Worm (Caenorhabditis elegans) whole organism, L2 larva: ENCODE measurements around the gene C14A6.8.

Experiments
- R02D3.7 ChIP-seq: fragments of 150-350 bp; optimal IDR thresholded peaks from 2 replicates; lab custom pipeline; 2014; ENCODE audit warnings: missing biosample characterization, missing genetic modification characterization
- Y55F3AM.14 ChIP-seq: fragments of 200-800 bp; sonication (Bioruptor generic); optimal IDR thresholded peaks from 2 replicates; lab custom pipeline; 2018; ENCODE audit warnings: mild to moderate bottlenecking, missing genetic modification characterization, missing compliant biosample characterization
- dmd-4 ChIP-seq: sonication (generic microtip); optimal IDR thresholded peaks from 2 replicates; lab custom pipeline; 2017; ENCODE audit warnings: missing biosample characterization, missing genetic modification characterization
- mdl-1 ChIP-seq, 2 experiments: fragments of 150-350 bp in 1 of 2; sonication (generic microtip) in 1 of 2; optimal IDR thresholded peaks; 2 replicates each; lab custom pipeline; 2017; ENCODE audit warnings: missing biosample characterization in 2 of 2, missing genetic modification characterization in 2 of 2
- nhr-25 ChIP-seq: fragments of 150-350 bp; sonication (generic microtip); optimal IDR thresholded peaks from 3 replicates; lab custom pipeline; 2014; ENCODE audit warnings: missing biosample characterization, missing genetic modification characterization
- ztf-4 ChIP-seq: fragments of 150-350 bp; optimal IDR thresholded peaks from 2 replicates; lab custom pipeline; 2014; ENCODE audit warnings: missing biosample characterization, missing genetic modification characterization

DNA sequence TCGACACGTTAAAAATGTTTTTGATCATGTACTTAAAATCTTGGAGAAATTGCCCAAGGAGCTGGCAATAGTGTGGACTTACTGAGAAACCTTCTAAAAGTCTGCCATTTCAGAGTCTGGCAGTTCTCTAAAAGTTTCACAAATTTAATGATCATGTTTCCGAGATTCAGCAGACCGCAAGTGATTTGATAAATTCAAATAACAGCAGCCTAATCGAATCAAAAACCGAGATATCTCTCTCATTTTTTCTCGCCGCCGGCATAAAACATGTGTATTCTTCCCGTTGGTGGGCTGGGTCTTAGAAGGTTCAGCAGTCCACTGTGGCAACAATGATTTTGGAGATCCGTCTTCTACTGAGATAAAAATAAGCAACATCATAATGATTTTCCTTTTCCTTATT is 17.7 kb upstream of the C14A6.8 start, which contains the start of gene clec-246:
- TF ChIP-seq Y55F3AM.14 (no peak), mdl-1 (tag; optimal IDR thresholded peaks at IDR 0.05; lab: Kevin White, UChicago) (no peak), ztf-4 (tag; lab: Kevin White, UChicago) (no peak), dmd-4 (no peak), R02D3.7 (tag; lab: Kevin White, UChicago) (no peak), nhr-25 (tag; lab: Kevin White, UChicago) (no peak)
